Fruit fly (Drosophila melanogaster) whole organism, embryonic: Measurements from ENCODE around the gene Ugt35A1.

Experiments
- Adf1 ChIP-seq: fragments of 200-800 bp; sonication (Bioruptor generic); IDR thresholded peaks from 2 replicates; pipeline ENCODE4 v1.3.6; 2022; ENCODE audit warnings: missing biosample characterization, missing genetic modification characterization
- BEAF-32 ChIP-seq: fragments of 200-800 bp; sonication (Bioruptor generic); optimal IDR thresholded peaks from 3 replicates; lab custom pipeline; 2017; ENCODE audit warnings: missing biosample characterization, missing genetic modification characterization, mild to moderate bottlenecking, moderate library complexity, missing genetic modification reagents
- CG1024 ChIP-seq: fragments of 200-800 bp; sonication (Bioruptor generic); IDR thresholded peaks from 2 replicates; pipeline ENCODE4 v1.3.6; 2022; ENCODE audit warnings: missing biosample characterization, missing genetic modification characterization
- CG10654 ChIP-seq: fragments of 200-800 bp; sonication (Bioruptor generic); optimal IDR thresholded peaks from 2 replicates; lab custom pipeline; 2016; ENCODE audit warnings: missing biosample characterization, missing genetic modification characterization
- CG11560 ChIP-seq: fragments of 200-800 bp; sonication (Bioruptor generic); IDR thresholded peaks from 3 replicates; pipeline ENCODE4 v1.3.6; 2022; ENCODE audit warnings: missing biosample characterization, missing genetic modification characterization
- CG11723 ChIP-seq: fragments of 200-800 bp; sonication (Bioruptor generic); optimal IDR thresholded peaks from 2 replicates; lab custom pipeline; 2017; ENCODE audit warnings: missing biosample characterization, mild to moderate bottlenecking, missing genetic modification characterization
- CG13775 ChIP-seq: fragments of 200-800 bp; sonication (Bioruptor generic); optimal IDR thresholded peaks from 3 replicates; lab custom pipeline; 2017; ENCODE audit warnings: missing biosample characterization, mild to moderate bottlenecking, missing genetic modification characterization
- CG13894 ChIP-seq: fragments of 200-800 bp; sonication (Bioruptor generic); optimal IDR thresholded peaks from 3 replicates; lab custom pipeline; 2018; ENCODE audit warnings: missing biosample characterization, mild to moderate bottlenecking, missing genetic modification characterization, moderate library complexity
- CG15479 ChIP-seq: fragments of 200-800 bp; sonication (Bioruptor generic); optimal IDR thresholded peaks from 3 replicates; lab custom pipeline; 2019; ENCODE audit warnings: missing biosample characterization, mild to moderate bottlenecking, missing genetic modification characterization, moderate library complexity
- CG15696 ChIP-seq: fragments of 200-800 bp; sonication (Bioruptor generic); optimal IDR thresholded peaks from 2 replicates; lab custom pipeline; 2019; ENCODE audit warnings: missing biosample characterization, mild to moderate bottlenecking, missing genetic modification characterization, moderate library complexity
- CG1647 ChIP-seq: fragments of 200-800 bp; sonication (Bioruptor generic); optimal IDR thresholded peaks from 3 replicates; lab custom pipeline; 2016; ENCODE audit warnings: missing biosample characterization, missing genetic modification characterization
- CG16813 ChIP-seq: fragments of 200-800 bp; sonication (Bioruptor generic); IDR thresholded peaks from 3 replicates; pipeline ENCODE4 v1.3.6; 2022; ENCODE audit warnings: missing biosample characterization, missing genetic modification characterization; ENCODE audit not compliant: partially characterized antibody
- CG17802 ChIP-seq: fragments of 200-800 bp; sonication (Bioruptor generic); optimal IDR thresholded peaks from 2 replicates; lab custom pipeline; 2018; ENCODE audit warnings: missing biosample characterization, mild to moderate bottlenecking, missing genetic modification characterization, moderate library complexity
- CG2116 ChIP-seq: fragments of 200-800 bp; sonication (Bioruptor generic); optimal IDR thresholded peaks from 3 replicates; lab custom pipeline; 2018; ENCODE audit warnings: missing biosample characterization, mild to moderate bottlenecking, missing genetic modification characterization
- CG31441 ChIP-seq: fragments of 200-800 bp; sonication (Bioruptor generic); IDR thresholded peaks from 2 replicates; pipeline ENCODE4 v1.3.6; 2022; ENCODE audit warnings: missing biosample characterization, missing genetic modification characterization
- CG6254 ChIP-seq: fragments of 200-800 bp; sonication (Bioruptor generic); optimal IDR thresholded peaks from 3 replicates; lab custom pipeline; 2017; ENCODE audit warnings: mild to moderate bottlenecking, missing biosample characterization, missing genetic modification reagents, missing genetic modification characterization
- CG6854 ChIP-seq: fragments of 200-800 bp; sonication (Bioruptor generic); optimal IDR thresholded peaks from 3 replicates; lab custom pipeline; 2017; ENCODE audit warnings: missing biosample characterization, mild to moderate bottlenecking, missing genetic modification characterization
- CG9609 ChIP-seq: fragments of 200-800 bp; sonication (Bioruptor generic); optimal IDR thresholded peaks from 3 replicates; lab custom pipeline; 2016; ENCODE audit warnings: missing biosample characterization, missing genetic modification characterization
- D19B ChIP-seq: fragments of 200-800 bp; sonication (Bioruptor generic); optimal IDR thresholded peaks from 2 replicates; lab custom pipeline; 2017; ENCODE audit warnings: missing biosample characterization, mild to moderate bottlenecking, missing genetic modification characterization
- Dad ChIP-seq: fragments of 200-800 bp; sonication (Bioruptor generic); optimal IDR thresholded peaks from 3 replicates; lab custom pipeline; 2016; ENCODE audit warnings: missing biosample characterization, missing genetic modification characterization
- Dref ChIP-seq: fragments of 200-800 bp; sonication (Bioruptor generic); IDR thresholded peaks from 2 replicates; pipeline ENCODE4 v1.3.6; 2022; ENCODE audit warnings: missing biosample characterization, missing genetic modification characterization
- HLH3B ChIP-seq: fragments of 200-800 bp; sonication (Bioruptor generic); IDR thresholded peaks from 2 replicates; pipeline ENCODE4 v1.3.6; 2022; ENCODE audit warnings: missing biosample characterization, missing genetic modification characterization
- Max ChIP-seq: fragments of 200-800 bp; sonication (Bioruptor generic); optimal IDR thresholded peaks from 2 replicates; lab custom pipeline; 2016; ENCODE audit warnings: missing biosample characterization, mild to moderate bottlenecking, missing genetic modification characterization
- Mes4 ChIP-seq: fragments of 200-800 bp; sonication (Bioruptor generic); optimal IDR thresholded peaks from 2 replicates; lab custom pipeline; 2016; ENCODE audit warnings: missing biosample characterization, missing genetic modification characterization
- Oaz ChIP-seq: fragments of 200-800 bp; sonication (Bioruptor generic); IDR thresholded peaks from 2 replicates; pipeline ENCODE4 v1.3.6; 2022; ENCODE audit warnings: missing biosample characterization, missing genetic modification characterization
- PHDP ChIP-seq: fragments of 200-800 bp; sonication (Bioruptor generic); optimal IDR thresholded peaks from 3 replicates; lab custom pipeline; 2018; ENCODE audit warnings: missing biosample characterization, mild to moderate bottlenecking, missing genetic modification characterization, moderate library complexity
- amos ChIP-seq: fragments of 200-800 bp; sonication (Bioruptor generic); IDR thresholded peaks from 2 replicates; pipeline ENCODE4 v1.3.6; 2022; ENCODE audit warnings: missing biosample characterization, missing genetic modification characterization; ENCODE audit not compliant: partially characterized antibody
- ato ChIP-seq: fragments of 200-800 bp; sonication (Bioruptor generic); IDR thresholded peaks from 2 replicates; pipeline ENCODE4 v1.3.6; 2022; ENCODE audit warnings: missing biosample characterization, missing genetic modification characterization; ENCODE audit not compliant: partially characterized antibody
- caup ChIP-seq: fragments of 200-800 bp; sonication (Bioruptor generic); optimal IDR thresholded peaks from 3 replicates; lab custom pipeline; 2017; ENCODE audit warnings: missing biosample characterization, mild to moderate bottlenecking, missing genetic modification characterization, moderate library complexity; ENCODE audit not compliant: severe bottlenecking
- corto ChIP-seq: fragments of 200-800 bp; sonication (Bioruptor generic); optimal IDR thresholded peaks from 2 replicates; lab custom pipeline; 2016; ENCODE audit warnings: missing biosample characterization, mild to moderate bottlenecking, missing genetic modification characterization, moderate library complexity
- crp ChIP-seq, 2 experiments: fragments of 200-800 bp; sonication (Bioruptor generic); optimal IDR thresholded peaks; 2 replicates in 1 of 2; 3 replicates in 1 of 2; lab custom pipeline; 2017; ENCODE audit warnings: missing biosample characterization in 2 of 2, missing genetic modification characterization in 2 of 2, mild to moderate bottlenecking in 1 of 2, moderate library complexity in 1 of 2
- cwo ChIP-seq: fragments of 200-800 bp; sonication (Bioruptor generic); optimal IDR thresholded peaks from 3 replicates; lab custom pipeline; 2017; ENCODE audit warnings: missing biosample characterization, missing genetic modification characterization, mild to moderate bottlenecking, moderate library complexity, missing genetic modification reagents
- danr ChIP-seq: fragments of 200-800 bp; sonication (Bioruptor generic); IDR thresholded peaks from 2 replicates; pipeline ENCODE4 v1.3.6; 2022; ENCODE audit warnings: missing biosample characterization, missing genetic modification characterization
- ewg ChIP-seq: fragments of 200-800 bp; sonication (Bioruptor generic); optimal IDR thresholded peaks from 3 replicates; lab custom pipeline; 2017; ENCODE audit warnings: mild to moderate bottlenecking, missing biosample characterization, missing genetic modification reagents, missing genetic modification characterization
- fd96Cb ChIP-seq: fragments of 200-800 bp; sonication (Bioruptor generic); optimal IDR thresholded peaks from 2 replicates; lab custom pipeline; 2018; ENCODE audit warnings: missing biosample characterization, mild to moderate bottlenecking, missing genetic modification characterization, moderate library complexity
- gcm ChIP-seq: fragments of 200-800 bp; sonication (Bioruptor generic); optimal IDR thresholded peaks from 2 replicates; lab custom pipeline; 2019; ENCODE audit warnings: missing biosample characterization, mild to moderate bottlenecking, missing genetic modification characterization, moderate library complexity
- gcm2 ChIP-seq: fragments of 200-800 bp; sonication (Bioruptor generic); optimal IDR thresholded peaks from 2 replicates; lab custom pipeline; 2016; ENCODE audit warnings: missing biosample characterization, missing genetic modification characterization
- gro ChIP-seq: fragments of 200-800 bp; sonication (Bioruptor generic); optimal IDR thresholded peaks from 2 replicates; lab custom pipeline; 2016; ENCODE audit warnings: missing biosample characterization, missing genetic modification characterization
- hb ChIP-seq: fragments of 200-800 bp; sonication (Bioruptor generic); IDR thresholded peaks from 3 replicates; pipeline ENCODE4 v1.3.6; 2022; ENCODE audit warnings: missing biosample characterization, missing genetic modification characterization; ENCODE audit not compliant: partially characterized antibody
- kah ChIP-seq: fragments of 200-800 bp; sonication (Bioruptor generic); optimal IDR thresholded peaks from 2 replicates; lab custom pipeline; 2018; ENCODE audit warnings: missing biosample characterization, mild to moderate bottlenecking, missing genetic modification characterization
- pfk ChIP-seq: fragments of 200-800 bp; sonication (Bioruptor generic); optimal IDR thresholded peaks from 2 replicates; lab custom pipeline; 2018; ENCODE audit warnings: missing biosample characterization, mild to moderate bottlenecking, missing genetic modification characterization, moderate library complexity
- pho ChIP-seq: fragments of 200-800 bp; sonication (Bioruptor generic); optimal IDR thresholded peaks from 2 replicates; lab custom pipeline; 2016; ENCODE audit warnings: missing biosample characterization, missing genetic modification characterization
- phol ChIP-seq: fragments of 200-800 bp; sonication (Bioruptor generic); optimal IDR thresholded peaks from 3 replicates; lab custom pipeline; 2018; ENCODE audit warnings: missing biosample characterization, mild to moderate bottlenecking, missing genetic modification characterization, moderate library complexity
- rib ChIP-seq: fragments of 200-800 bp; sonication (Bioruptor generic); IDR thresholded peaks from 2 replicates; pipeline ENCODE4 v1.3.6; 2022; ENCODE audit warnings: missing biosample characterization, missing genetic modification characterization
- scrt ChIP-seq: fragments of 200-800 bp; sonication (Bioruptor generic); optimal IDR thresholded peaks from 2 replicates; lab custom pipeline; 2018; ENCODE audit warnings: missing biosample characterization, mild to moderate bottlenecking, missing genetic modification characterization, moderate library complexity
- tio ChIP-seq: fragments of 200-800 bp; sonication (Bioruptor generic); optimal IDR thresholded peaks from 2 replicates; lab custom pipeline; 2017; ENCODE audit warnings: missing biosample characterization, missing genetic modification characterization, inconsistent platforms
- twi ChIP-seq: fragments of 200-800 bp; optimal IDR thresholded peaks from 2 replicates; lab custom pipeline; 2019; ENCODE audit warnings: missing biosample characterization, mild to moderate bottlenecking, missing genetic modification characterization, moderate library complexity
- vfl ChIP-seq: fragments of 200-800 bp; sonication (Bioruptor generic); optimal IDR thresholded peaks from 2 replicates; lab custom pipeline; 2016; ENCODE audit warnings: missing biosample characterization, missing genetic modification characterization

The Ugt35A1 gene

DNA sequence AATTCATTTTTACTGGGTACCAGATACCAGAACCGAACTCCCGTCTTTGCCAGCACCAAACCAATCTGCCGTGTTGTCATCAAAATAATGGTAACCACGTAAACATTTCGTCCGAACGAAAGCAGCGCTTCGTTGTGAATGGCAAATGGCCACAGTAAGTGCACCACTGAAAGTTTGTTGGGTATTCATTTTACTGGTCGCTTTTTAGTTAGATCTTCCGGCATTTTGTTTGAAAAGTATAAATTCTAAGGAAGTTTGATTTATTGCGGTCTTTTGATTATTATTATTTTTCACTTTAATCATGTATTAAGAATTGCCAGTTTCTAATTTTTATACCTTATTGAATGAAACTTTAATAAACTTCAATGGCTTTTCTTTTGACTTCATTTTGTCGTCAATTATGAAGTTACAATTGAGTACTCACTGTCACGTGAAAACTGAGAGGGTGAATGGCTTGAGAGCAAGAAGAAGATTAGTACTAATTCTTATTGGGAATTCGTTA, 42.0 kb upstream of the Ugt35A1 start, which contains the start of gene ZnT86D (continued):
- peak; percentile 37 for TF ChIP-seq fd96Cb
- TF ChIP-seq gro (GFP tag; lab: Kevin White, UChicago) = no peak
- TF ChIP-seq cwo (GFP tag; lab: Kevin White, UChicago) = peak; percentile 49
- TF ChIP-seq HLH3B (GFP tag; lab: Robert Waterston, UW) = no peak
- no peak for TF ChIP-seq Max (GFP tag; lab: Kevin White, UChicago)
- TF ChIP-seq pho (GFP tag; lab: Kevin White, UChicago) = peak; percentile 79
- no peak for TF ChIP-seq CG16813 (GFP tag; lab: Robert Waterston, UW)
- peak; percentile 22 for TF ChIP-seq CG1647
- TF ChIP-seq CG6254 (GFP tag; lab: Kevin White, UChicago) = peak; percentile 5
- TF ChIP-seq CG10654 (GFP tag; lab: Kevin White, UChicago) = peak; percentile 39
- TF ChIP-seq CG15479 = no peak
- peak; percentile 20 for TF ChIP-seq scrt (GFP tag; lab: Kevin White, UChicago)
- peak; percentile 26 for TF ChIP-seq gcm (GFP tag; lab: Kevin White, UChicago)
- TF ChIP-seq Oaz (GFP tag; lab: Robert Waterston, UW) = no peak
- TF ChIP-seq Mes4 (GFP tag; lab: Kevin White, UChicago) = peak; percentile 26
- peak; percentile 50 for TF ChIP-seq caup (GFP tag; lab: Kevin White, UChicago)
- TF ChIP-seq CG11560 (tag; lab: Robert Waterston, UW) = no peak
- TF ChIP-seq crp (GFP tag; optimal IDR thresholded peaks at IDR 0.05; lab: Kevin White, UChicago) = peak in 1 of 2 experiments; percentile 20
- TF ChIP-seq CG31441 (GFP tag; lab: Robert Waterston, UW) = peak; percentile 72
- peak; percentile 55 for TF ChIP-seq CG15696
- peak; percentile 11 for TF ChIP-seq kah (GFP tag; lab: Kevin White, UChicago)
- TF ChIP-seq BEAF-32 (GFP tag; lab: Kevin White, UChicago) = peak; percentile 44
- no peak for TF ChIP-seq tio (GFP tag; lab: Kevin White, UChicago)
- no peak for TF ChIP-seq CG17802
- TF ChIP-seq twi = peak; percentile 29
- no peak for TF ChIP-seq CG2116 (GFP tag; lab: Kevin White, UChicago)
- peak; percentile 79 for TF ChIP-seq CG13894 (tag; lab: Kevin White, UChicago)
- peak; percentile 87 for TF ChIP-seq phol
- TF ChIP-seq hb (GFP tag; lab: Robert Waterston, UW) = no peak
- TF ChIP-seq CG9609 (GFP tag; lab: Kevin White, UChicago) = peak; percentile 38

- TF ChIP-seq ewg (GFP tag; lab: Kevin White, UChicago) (peak; percentile 95), danr (GFP tag; lab: Robert Waterston, UW) (no peak), corto (no peak), CG6854 (peak; percentile 9), PHDP (tag; lab: Kevin White, UChicago) (peak; percentile 61), vfl (GFP tag; lab: Kevin White, UChicago) (peak; percentile 73), pfk (GFP tag; lab: Kevin White, UChicago) (no peak), CG11723 (GFP tag; lab: Kevin White, UChicago) (no peak), gcm2 (GFP tag; lab: Kevin White, UChicago) (peak; percentile 18), D19B (peak; percentile 57), Adf1 (GFP tag; lab: Robert Waterston, UW) (peak; percentile 33; the same call in 1 of the 2 replicates), Dref (GFP tag; lab: Robert Waterston, UW) (peak; percentile 18; the same call in 1 of the 2 replicates), rib (peak; percentile 65; the same call in 1 of the 2 replicates), CG1024 (0 out of 2 replicates have a peak, but pooled peaks have one; percentile 36), Dad (peak; percentile 47), amos (GFP tag; lab: Robert Waterston, UW) (peak; percentile 23; the same call in 1 of the 2 replicates), ato (GFP tag; lab: Robert Waterston, UW) (no peak), CG13775 (GFP tag; lab: Kevin White, UChicago) (peak; percentile 53)
Observed at dm6 chr3R:11211291-11212061, 39.0 kb upstream of the Ugt35A1 start.
